Fruit fly (Drosophila melanogaster) whole organism: ENCODE measurements around the gene CG10338.

Source experiments
- CG8478 ChIP-seq: fragments of >200 bp; optimal IDR thresholded peaks from 2 replicates; lab custom pipeline; 2018; ENCODE audit warnings: inconsistent platforms
- Dll ChIP-seq: fragments of >200 bp; optimal IDR thresholded peaks from 2 replicates; lab custom pipeline; 2017
- pan ChIP-seq: fragments of >200 bp; optimal IDR thresholded peaks from 2 replicates; lab custom pipeline; 2017

dm6 chr2L:18732291-18732690 lies 36.8 kb downstream of the CG10338 start, which contains the start of gene CG10348:
- TF ChIP-seq Dll (lab: Kevin White, UChicago) (no peak), pan (lab: Kevin White, UChicago) (no peak), CG8478 (lab: Kevin White, UChicago) (no peak)
